Fruit fly (Drosophila melanogaster): ENCODE measurements around the gene CG33985.
A peak's percentile ranks its signal among the peaks of the same experiment; 100 is the strongest.

CG33985 gene

dm6 chr3L:15534274-15535227 is 7.9 kb upstream of the CG33985 start (continued):
- TF ChIP-seq nom (GFP tag; optimal IDR thresholded peaks at IDR 0.05) (no peak), nau (GFP tag; optimal IDR thresholded peaks at IDR 0.05) (peak; percentile 16), CG12391 (tag; optimal IDR thresholded peaks at IDR 0.05) (peak; percentile 69), CG16815 (GFP tag; optimal IDR thresholded peaks at IDR 0.05) (peak; percentile 77), CG33557 (GFP tag; optimal IDR thresholded peaks at IDR 0.05) (peak; percentile 52), Aef1 (GFP tag; IDR thresholded peaks at IDR 0.05) (0 out of 3 replicates have a peak, but pooled peaks have one; percentile 25), CG11696 (GFP tag; IDR thresholded peaks at IDR 0.05) (no peak), CG4360 (GFP tag; IDR thresholded peaks at IDR 0.05) (peak; percentile 50; the same call in 1 of the 2 replicates), kah (GFP tag; optimal IDR thresholded peaks at IDR 0.05) (no peak), CG34376 (GFP tag; optimal IDR thresholded peaks at IDR 0.05) (no peak), CG13775 (GFP tag; optimal IDR thresholded peaks at IDR 0.05) (peak; percentile 84), Vsx1 (GFP tag; optimal IDR thresholded peaks at IDR 0.05) (peak; percentile 48), CG2120 (GFP tag; optimal IDR thresholded peaks at IDR 0.05) (peak; percentile 76), pum (GFP tag; optimal IDR thresholded peaks at IDR 0.05) (peak; percentile 59), CG11456 (GFP tag; IDR thresholded peaks at IDR 0.05) (peak; percentile 49; the same call in 1 of the 3 replicates), Dbx (GFP tag; IDR thresholded peaks at IDR 0.05) (0 out of 3 replicates have a peak, but pooled peaks have one; percentile 16), kay (GFP tag; optimal IDR thresholded peaks at IDR 0.05) (peak; percentile 17), Elba2 (GFP tag; optimal IDR thresholded peaks at IDR 0.05) (no peak), Hand (GFP tag; optimal IDR thresholded peaks at IDR 0.05) (peak; percentile 12), abd-A (tag; optimal IDR thresholded peaks at IDR 0.05) (peak; percentile 28), CG7839 (tag; optimal IDR thresholded peaks at IDR 0.05) (peak; percentile 77), D19B (GFP tag; optimal IDR thresholded peaks at IDR 0.05) (peak; percentile 99), cwo (GFP tag; optimal IDR thresholded peaks at IDR 0.05) (peak; percentile 43), Lhr (GFP tag; optimal IDR thresholded peaks at IDR 0.05) (peak; percentile 26), bsh (GFP tag; optimal IDR thresholded peaks at IDR 0.05) (peak; percentile 17 to 40), CG6254 (GFP tag; optimal IDR thresholded peaks at IDR 0.05) (no peak), ATbp (GFP tag; optimal IDR thresholded peaks at IDR 0.05) (peak; percentile 52), CG14667 (GFP tag; IDR thresholded peaks at IDR 0.05) (peak; percentile 38), CG4617 (GFP tag; optimal IDR thresholded peaks at IDR 0.05; ENCODE audit: borderline replicate concordance) (peak; percentile 5), Dp (GFP tag; optimal IDR thresholded peaks at IDR 0.05) (no peak), Sry-β (GFP tag; optimal IDR thresholded peaks at IDR 0.05) (peak; percentile 12), CG1602 (GFP tag; optimal IDR thresholded peaks at IDR 0.05) (peak; percentile 72), Ets65A (GFP tag) (peak; percentile 93), Mes4 (GFP tag; optimal IDR thresholded peaks at IDR 0.05) (peak; percentile 46), zen (tag; optimal IDR thresholded peaks at IDR 0.05) (peak; percentile 20), CG18476 (GFP tag; optimal IDR thresholded peaks at IDR 0.05) (peak; percentile 46), wek (GFP tag; optimal IDR thresholded peaks at IDR 0.05) (no peak), CG7987 (GFP tag; optimal IDR thresholded peaks at IDR 0.05) (no peak), CG7786 (GFP tag; optimal IDR thresholded peaks at IDR 0.05) (peak; percentile 42), CG32772 (GFP tag; IDR thresholded peaks at IDR 0.05) (no peak; the same call in none of the 2 replicates), vvl (GFP tag; IDR thresholded peaks at IDR 0.05) (peak; percentile 11; the same call in 1 of the 2 replicates), E2f1 (GFP tag; IDR thresholded peaks at IDR 0.05) (0 out of 2 replicates have a peak, but pooled peaks have one; percentile 20), eve (GFP tag; optimal IDR thresholded peaks at IDR 0.05) (peak in 1 of 2 experiments; percentile 92), CG30431 (GFP tag; optimal IDR thresholded peaks at IDR 0.05) (peak; percentile 36), Bteb2 (GFP tag; optimal IDR thresholded peaks at IDR 0.05) (peak; percentile 51), psq (GFP tag; optimal IDR thresholded peaks at IDR 0.05) (peak; percentile 20), CHES-1-like (GFP tag; optimal IDR thresholded peaks at IDR 0.05) (peak; percentile 37)

Measured in whole organism, embryonic.